Fruit fly (Drosophila melanogaster): ENCODE data around the gene rux.

Gene rux

dm6 chrX:6039431-6040016, 1.9 kb upstream of the rux start, which contains the start of gene CG5937 (continued):
- TF ChIP-seq Doc3 (GFP tag; IDR thresholded peaks at IDR 0.05; ENCODE audit: partially characterized antibody) = no peak
- TF ChIP-seq MTF-1 (GFP tag; optimal IDR thresholded peaks at IDR 0.05; ENCODE audit: borderline replicate concordance) = no peak
- TF ChIP-seq ara (GFP tag; IDR thresholded peaks at IDR 0.05) = no peak
- no peak for TF ChIP-seq CG13123 (GFP tag; optimal IDR thresholded peaks at IDR 0.05)
- no peak for TF ChIP-seq corto (GFP tag; optimal IDR thresholded peaks at IDR 0.05)
- TF ChIP-seq ash1 (GFP tag; optimal IDR thresholded peaks at IDR 0.05) = no peak
- TF ChIP-seq CG9797 (GFP tag; optimal IDR thresholded peaks at IDR 0.05) = no peak
- TF ChIP-seq HHEX (GFP tag; optimal IDR thresholded peaks at IDR 0.05) = no peak
- no peak for TF ChIP-seq Mrtf (GFP tag; IDR thresholded peaks at IDR 0.05)
- TF ChIP-seq CG9876 (GFP tag; optimal IDR thresholded peaks at IDR 0.05) = no peak
- TF ChIP-seq slou (GFP tag; optimal IDR thresholded peaks at IDR 0.05) = no peak
- no peak for TF ChIP-seq insv (GFP tag; optimal IDR thresholded peaks at IDR 0.05)
- TF ChIP-seq pum (GFP tag; optimal IDR thresholded peaks at IDR 0.05) = no peak
- no peak for TF ChIP-seq grn (GFP tag; optimal IDR thresholded peaks at IDR 0.05)
- TF ChIP-seq CG12104 (GFP tag; optimal IDR thresholded peaks at IDR 0.05) = no peak
- no peak for TF ChIP-seq btn (GFP tag; optimal IDR thresholded peaks at IDR 0.05)
- no peak for TF ChIP-seq shn (GFP tag; optimal IDR thresholded peaks at IDR 0.05)
- no peak for TF ChIP-seq bcd (GFP tag; optimal IDR thresholded peaks at IDR 0.05)
- no peak for TF ChIP-seq Opbp (GFP tag; IDR thresholded peaks at IDR 0.05; ENCODE audit: partially characterized antibody)
- peak; percentile 29 for TF ChIP-seq CG34376 (GFP tag; optimal IDR thresholded peaks at IDR 0.05)
- TF ChIP-seq h (optimal IDR thresholded peaks at IDR 0.05) = no peak
- TF ChIP-seq CG3407 (GFP tag; optimal IDR thresholded peaks at IDR 0.05) = no peak
- TF ChIP-seq CG16815 (GFP tag; optimal IDR thresholded peaks at IDR 0.05) = no peak
- no peak for TF ChIP-seq Deaf1 (tag; optimal IDR thresholded peaks at IDR 0.05)
- TF ChIP-seq CG33557 (GFP tag; optimal IDR thresholded peaks at IDR 0.05) = no peak
- no peak for TF ChIP-seq gem (tag; optimal IDR thresholded peaks at IDR 0.05)
- peak; percentile 86 for TF ChIP-seq ewg (GFP tag; optimal IDR thresholded peaks at IDR 0.05)
- no peak for TF ChIP-seq ap (GFP tag; IDR thresholded peaks at IDR 0.05)
- peak; percentile 58 for TF ChIP-seq sens (GFP tag)
- no peak for TF ChIP-seq CG16863 (GFP tag; optimal IDR thresholded peaks at IDR 0.05)
- TF ChIP-seq sob (GFP tag; IDR thresholded peaks at IDR 0.05) = no peak
- TF ChIP-seq B-H2 (GFP tag; optimal IDR thresholded peaks at IDR 0.05) = no peak
- TF ChIP-seq stwl (tag; optimal IDR thresholded peaks at IDR 0.05) = no peak
- no peak for TF ChIP-seq bab2 (GFP tag; optimal IDR thresholded peaks at IDR 0.05)
- TF ChIP-seq cad (GFP tag; optimal IDR thresholded peaks at IDR 0.05) = no peak
- no peak for TF ChIP-seq cwo (GFP tag; optimal IDR thresholded peaks at IDR 0.05)
- no peak for TF ChIP-seq Ravus (GFP tag; IDR thresholded peaks at IDR 0.05)
- TF ChIP-seq caup (GFP tag; optimal IDR thresholded peaks at IDR 0.05; ENCODE audit: severe bottlenecking) = peak; percentile 12
- no peak for TF ChIP-seq CG11093 (GFP tag; IDR thresholded peaks at IDR 0.05)
- no peak for TF ChIP-seq CG11456 (GFP tag; IDR thresholded peaks at IDR 0.05)
- no peak for TF ChIP-seq BEAF-32 (GFP tag; optimal IDR thresholded peaks at IDR 0.05)
- TF ChIP-seq ttk (GFP tag; IDR thresholded peaks at IDR 0.05) = no peak
- TF ChIP-seq CG1233 (GFP tag; optimal IDR thresholded peaks at IDR 0.05) = peak; percentile 17
- no peak for TF ChIP-seq CG8478 (optimal IDR thresholded peaks at IDR 0.05)
- no peak for TF ChIP-seq Oli (tag; optimal IDR thresholded peaks at IDR 0.05)
- no peak for TF ChIP-seq CG6175 (GFP tag; IDR thresholded peaks at IDR 0.05)
- TF ChIP-seq Eip74EF (GFP tag; optimal IDR thresholded peaks at IDR 0.05) = no peak
- TF ChIP-seq trem (tag; optimal IDR thresholded peaks at IDR 0.05) = no peak
- peak; percentile 14 for TF ChIP-seq CG30403 (GFP tag; optimal IDR thresholded peaks at IDR 0.05)
- no peak for TF ChIP-seq pnt (GFP tag; optimal IDR thresholded peaks at IDR 0.05)
- no peak for TF ChIP-seq aop (GFP tag; IDR thresholded peaks at IDR 0.05)
- no peak for TF ChIP-seq disco-r (GFP tag; optimal IDR thresholded peaks at IDR 0.05)

All from whole organism, embryonic.